Worm (Caenorhabditis elegans): ENCODE data around the gene K02F3.12.

DNA sequence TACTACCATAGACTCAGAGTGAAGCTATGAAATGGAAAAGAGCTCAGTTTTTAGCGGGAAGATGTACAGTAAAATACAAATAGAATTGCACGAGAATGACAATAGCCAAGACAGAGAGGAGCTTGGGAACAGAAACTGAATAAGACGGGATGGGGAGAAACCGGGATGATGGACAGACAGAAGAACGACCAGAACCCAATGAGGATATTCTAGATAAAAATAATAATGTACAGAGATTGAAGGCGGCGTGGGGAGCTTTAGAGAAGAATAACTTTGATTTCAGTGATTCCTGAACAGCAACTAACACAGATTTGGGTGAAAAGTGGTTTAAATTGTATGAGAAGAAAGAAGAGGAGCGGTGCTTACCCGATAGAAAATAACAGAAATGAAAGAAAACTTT, 25.1 kb downstream of the K02F3.12 start:
- no peak for TF ChIP-seq unc-62 (GFP tag; optimal IDR thresholded peaks at IDR 0.05)
- no peak for TF ChIP-seq ceh-83 (GFP tag; optimal IDR thresholded peaks at IDR 0.05)
- no peak for TF ChIP-seq lsy-2 (tag; optimal IDR thresholded peaks at IDR 0.05)
- no peak for TF ChIP-seq ztf-11 (tag; optimal IDR thresholded peaks at IDR 0.05)
- no peak for TF ChIP-seq nhr-12 (tag; optimal IDR thresholded peaks at IDR 0.05)
- TF ChIP-seq mls-2 (tag; optimal IDR thresholded peaks at IDR 0.05) = no peak
- TF ChIP-seq lin-13 (tag; optimal IDR thresholded peaks at IDR 0.05) = no peak
- no peak for TF ChIP-seq nhr-28 (tag; optimal IDR thresholded peaks at IDR 0.05)
- no peak for TF ChIP-seq snpc-4 (tag; optimal IDR thresholded peaks at IDR 0.05)
